Worm (Caenorhabditis elegans) whole organism, late embryonic: ENCODE measurements around the gene inx-10.

Experiments used
- ceh-9 ChIP-seq: sonication (generic microtip); optimal IDR thresholded peaks from 2 replicates; lab custom pipeline; 2016; ENCODE audit warnings: mild to moderate bottlenecking, missing genetic modification characterization, inconsistent platforms, missing compliant biosample characterization
- dmd-4 ChIP-seq: sonication (generic microtip); optimal IDR thresholded peaks from 2 replicates; lab custom pipeline; 2016; ENCODE audit warnings: borderline replicate concordance, missing genetic modification characterization, missing compliant biosample characterization
- fkh-10 ChIP-seq: fragments of 150-350 bp; optimal IDR thresholded peaks from 2 replicates; lab custom pipeline; 2014; ENCODE audit warnings: missing biosample characterization, missing genetic modification reagents, missing genetic modification characterization
- gmeb-2 ChIP-seq: sonication (generic microtip); optimal IDR thresholded peaks from 2 replicates; lab custom pipeline; 2016; ENCODE audit warnings: missing genetic modification characterization, inconsistent platforms, missing compliant biosample characterization
- lin-11 ChIP-seq: fragments of 200-800 bp; sonication (Bioruptor generic); optimal IDR thresholded peaks from 2 replicates; lab custom pipeline; 2018; ENCODE audit warnings: mild to moderate bottlenecking, missing genetic modification characterization, missing compliant biosample characterization
- nhr-11 ChIP-seq: fragments of 150-350 bp; optimal IDR thresholded peaks from 2 replicates; lab custom pipeline; 2014; ENCODE audit warnings: missing biosample characterization, missing genetic modification characterization
- pha-4 ChIP-seq: fragments of 150-350 bp; optimal IDR thresholded peaks from 2 replicates; lab custom pipeline; 2018; ENCODE audit warnings: missing biosample characterization, missing genetic modification reagents, missing genetic modification characterization
- tbx-2 ChIP-seq: sonication (generic microtip); optimal IDR thresholded peaks from 2 replicates; lab custom pipeline; 2016; ENCODE audit warnings: missing genetic modification characterization, missing compliant biosample characterization

- TF ChIP-seq ceh-9 (tag; lab: Kevin White, UChicago) (no peak), fkh-10 (no peak), lin-11 (tag; lab: Kevin White, UChicago) (no peak), pha-4 (no peak), nhr-11 (tag; lab: Kevin White, UChicago) (no peak), gmeb-2 (tag; lab: Kevin White, UChicago) (no peak), tbx-2 (tag; lab: Kevin White, UChicago) (no peak), dmd-4 (tag; lab: Kevin White, UChicago) (no peak)
Measured at ce11 chrV:9221566-9221965, 14.3 kb upstream of the inx-10 start, which contains the start of gene grd-6.
